Fruit fly (Drosophila melanogaster): ENCODE results near the gene CG17570.

CG17570 gene

dm6 chr2L:20267181-20267580 is 3.0 kb upstream of the CG17570 start (continued):
- TF ChIP-seq dan (GFP tag; IDR thresholded peaks at IDR 0.05) = peak; percentile 37; the same call in 1 of the 2 replicates
- peak; percentile 75 for TF ChIP-seq CG6689 (GFP tag; IDR thresholded peaks at IDR 0.05)
- peak; percentile 45 for TF ChIP-seq Max (GFP tag; optimal IDR thresholded peaks at IDR 0.05)
- TF ChIP-seq ewg (GFP tag; optimal IDR thresholded peaks at IDR 0.05) = peak; percentile 65
- peak; percentile 56 for TF ChIP-seq tin (GFP tag; optimal IDR thresholded peaks at IDR 0.05)
- TF ChIP-seq CG6765 (GFP tag; optimal IDR thresholded peaks at IDR 0.05) = no peak
- TF ChIP-seq Jarid2 (GFP tag; optimal IDR thresholded peaks at IDR 0.05) = peak; percentile 10
- TF ChIP-seq CG4617 (GFP tag; optimal IDR thresholded peaks at IDR 0.05; ENCODE audit: borderline replicate concordance) = peak; percentile 30
- peak; percentile 61 for TF ChIP-seq CG1529 (GFP tag; optimal IDR thresholded peaks at IDR 0.05)
- TF ChIP-seq HmgZ (tag; optimal IDR thresholded peaks at IDR 0.05) = peak; percentile 30
- TF ChIP-seq CG2129 (GFP tag; IDR thresholded peaks at IDR 0.05; ENCODE audit: partially characterized antibody) = no peak
- TF ChIP-seq CG10147 (GFP tag; optimal IDR thresholded peaks at IDR 0.05) = no peak
- TF ChIP-seq Eip74EF (GFP tag; optimal IDR thresholded peaks at IDR 0.05) = peak in 1 of 2 experiments; percentile 35
- TF ChIP-seq CG4404 (GFP tag; IDR thresholded peaks at IDR 0.05) = peak; percentile 63
- TF ChIP-seq CG18599 (GFP tag; optimal IDR thresholded peaks at IDR 0.05) = peak; percentile 38
- peak; percentile 28; the same call in 1 of the 2 replicates for TF ChIP-seq CG7372 (GFP tag; IDR thresholded peaks at IDR 0.05)
- TF ChIP-seq CG18619 (GFP tag; optimal IDR thresholded peaks at IDR 0.05) = peak; percentile 57
- TF ChIP-seq Oaz (GFP tag; IDR thresholded peaks at IDR 0.05) = peak; percentile 65
- TF ChIP-seq CG12659 (GFP tag; optimal IDR thresholded peaks at IDR 0.05) = peak; percentile 73
- peak; percentile 10 for TF ChIP-seq Sox100B (GFP tag; optimal IDR thresholded peaks at IDR 0.05)
- peak; percentile 77 for TF ChIP-seq phol (tag; optimal IDR thresholded peaks at IDR 0.05)
- TF ChIP-seq lilli (GFP tag; optimal IDR thresholded peaks at IDR 0.05) = peak; percentile 69
- TF ChIP-seq Side (GFP tag; optimal IDR thresholded peaks at IDR 0.05) = no peak
- peak; percentile 2 for TF ChIP-seq CG4854 (GFP tag; optimal IDR thresholded peaks at IDR 0.05)
- peak; percentile 74 for TF ChIP-seq CG4424 (GFP tag; optimal IDR thresholded peaks at IDR 0.05)
- TF ChIP-seq CG11560 (tag; IDR thresholded peaks at IDR 0.05) = no peak
- no peak for TF ChIP-seq pzg (GFP tag; optimal IDR thresholded peaks at IDR 0.05)
- no peak for TF ChIP-seq tup (GFP tag; optimal IDR thresholded peaks at IDR 0.05)
- TF ChIP-seq Dbx (GFP tag; IDR thresholded peaks at IDR 0.05) = no peak
- TF ChIP-seq CG7556 (GFP tag; optimal IDR thresholded peaks at IDR 0.05) = peak; percentile 63
- TF ChIP-seq toy (GFP tag; IDR thresholded peaks at IDR 0.05) = no peak
- peak; percentile 16 for TF ChIP-seq CG12744 (GFP tag; optimal IDR thresholded peaks at IDR 0.05)
- TF ChIP-seq GATAe (GFP tag; conservative IDR thresholded peaks at IDR 0.05) = no peak
- TF ChIP-seq sob (GFP tag; IDR thresholded peaks at IDR 0.05) = peak; percentile 62
- TF ChIP-seq CG14667 (GFP tag; IDR thresholded peaks at IDR 0.05) = peak; percentile 65
- TF ChIP-seq nerfin-2 (GFP tag; IDR thresholded peaks at IDR 0.05; ENCODE audit: partially characterized antibody) = no peak
- no peak for TF ChIP-seq dm (GFP tag; optimal IDR thresholded peaks at IDR 0.05)
- peak; percentile 38 for TF ChIP-seq CG3838 (GFP tag; optimal IDR thresholded peaks at IDR 0.05)
- TF ChIP-seq CG9797 (GFP tag; optimal IDR thresholded peaks at IDR 0.05) = no peak
- TF ChIP-seq Bdp1 (GFP tag; optimal IDR thresholded peaks at IDR 0.05) = peak; percentile 8
- TF ChIP-seq CG31365 (tag; optimal IDR thresholded peaks at IDR 0.05) = no peak
- peak; percentile 58 for TF ChIP-seq oc (tag; optimal IDR thresholded peaks at IDR 0.05)
- 0 out of 3 replicates have a peak, but pooled peaks have one; percentile 30 for TF ChIP-seq CG7963 (GFP tag; IDR thresholded peaks at IDR 0.05; ENCODE audit: partially characterized antibody)
- peak; percentile 65 for TF ChIP-seq Elba2 (GFP tag; optimal IDR thresholded peaks at IDR 0.05)
- TF ChIP-seq CG1603 (tag; optimal IDR thresholded peaks at IDR 0.05) = peak; percentile 87
- TF ChIP-seq CG6854 (GFP tag; optimal IDR thresholded peaks at IDR 0.05) = no peak
- peak; percentile 32 for TF ChIP-seq CG8089 (GFP tag; optimal IDR thresholded peaks at IDR 0.05)
- no peak for TF ChIP-seq Doc3 (GFP tag; IDR thresholded peaks at IDR 0.05; ENCODE audit: partially characterized antibody)
- no peak for TF ChIP-seq CG4282 (GFP tag; optimal IDR thresholded peaks at IDR 0.05)
- TF ChIP-seq Rfx (GFP tag; IDR thresholded peaks at IDR 0.05) = peak; percentile 50; the same call in 1 of the 2 replicates
